Fruit fly (Drosophila melanogaster): Measurements from ENCODE around the gene CG3679.

DNA sequence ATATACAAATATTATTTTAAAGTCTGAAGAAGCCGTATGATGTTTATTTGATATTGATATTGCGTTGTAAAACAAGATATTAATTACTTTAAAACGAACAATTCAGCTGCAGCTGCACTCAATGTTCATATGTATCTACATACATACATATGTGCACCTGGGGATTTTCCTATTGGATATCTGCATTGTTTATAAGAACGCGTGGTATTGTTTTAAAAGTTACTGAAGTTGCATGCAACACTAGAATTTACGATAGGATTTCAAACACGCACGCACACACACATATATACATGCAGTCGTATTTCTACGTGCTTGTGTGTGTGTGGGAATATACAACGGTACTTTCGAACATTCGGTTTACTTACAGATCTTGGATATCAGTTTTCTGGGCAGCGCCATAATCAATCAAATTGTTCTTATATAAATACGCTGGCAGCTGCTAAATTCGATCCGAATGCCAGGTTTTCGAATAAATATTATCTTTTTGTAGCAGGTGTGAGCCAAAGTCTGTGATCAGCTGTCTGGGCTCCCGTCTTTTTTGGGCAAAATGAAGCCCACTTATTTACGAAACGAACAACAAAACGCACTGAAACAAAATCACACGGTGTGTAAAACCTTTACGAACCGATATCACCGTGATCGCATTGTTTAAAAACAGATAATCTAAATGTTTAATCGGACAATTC is 28.4 kb upstream of the CG3679 start:
- TF ChIP-seq CG34406 (GFP tag; optimal IDR thresholded peaks at IDR 0.05) (no peak), Hr39 (GFP tag; optimal IDR thresholded peaks at IDR 0.05) (no peak), esn (GFP tag; optimal IDR thresholded peaks at IDR 0.05) (no peak)

Measured in whole organism, prepupa.